ENCODE assay signal across 3 fruit fly cellular contexts in genomic region chr3L:22091339-22091738, dm6.
TF ChIP-seq lines count a peak whose summit lies in the region.

No protein-coding gene starts in this region.

- TF ChIP-seq CTCF in whole organism, embryonic (GFP tag; optimal IDR thresholded peaks at IDR 0.05; lab: Kevin White, UChicago) = no peak

TF ChIP-seq in whole organism, embryonic, 481 proteins besides CTCF, POLR2A, EP300 and RAD21:
- no peak for TF ChIP-seq z (GFP tag; IDR thresholded peaks at IDR 0.05; lab: Robert Waterston, UW)
- TF ChIP-seq Neu2 (GFP tag; optimal IDR thresholded peaks at IDR 0.05; lab: Kevin White, UChicago; ENCODE audit: borderline replicate concordance) = no peak
- TF ChIP-seq sens (GFP tag; lab: Kevin White, UChicago) = peak; percentile 70
- TF ChIP-seq Med (GFP tag; lab: Kevin White, UChicago) = peak; percentile 4

TF ChIP-seq in whole organism, prepupa, 60 proteins besides CTCF, POLR2A, EP300 and RAD21:
- no peak for TF ChIP-seq CG31627 (GFP tag; optimal IDR thresholded peaks at IDR 0.05; lab: Kevin White, UChicago)
- TF ChIP-seq net (GFP tag; optimal IDR thresholded peaks at IDR 0.05; lab: Kevin White, UChicago) = peak; percentile 9
- peak; percentile 33 for TF ChIP-seq Hr4 (GFP tag; optimal IDR thresholded peaks at IDR 0.05; lab: Kevin White, UChicago)
- TF ChIP-seq OdsH (GFP tag; optimal IDR thresholded peaks at IDR 0.05; lab: Kevin White, UChicago) = peak; percentile 17
- peak; percentile 11 for TF ChIP-seq CG4318 (GFP tag; optimal IDR thresholded peaks at IDR 0.05; lab: Kevin White, UChicago)
- TF ChIP-seq Eip75B (GFP tag; optimal IDR thresholded peaks at IDR 0.05; lab: Kevin White, UChicago) = no peak
- peak; percentile 51 for TF ChIP-seq Eip78C (GFP tag; lab: Kevin White, UChicago)
- peak; percentile 39 for TF ChIP-seq CG32006 (GFP tag; optimal IDR thresholded peaks at IDR 0.05; lab: Kevin White, UChicago)
- TF ChIP-seq achi (GFP tag; optimal IDR thresholded peaks at IDR 0.05; lab: Kevin White, UChicago) = peak; percentile 7

TF ChIP-seq in whole organism, pupa, 21 proteins besides CTCF, POLR2A, EP300 and RAD21:
- peak; percentile 34 for TF ChIP-seq CG14655 (GFP tag; optimal IDR thresholded peaks at IDR 0.05; lab: Kevin White, UChicago)
- no peak for TF ChIP-seq CG4496 (GFP tag; IDR thresholded peaks at IDR 0.05; lab: Robert Waterston, UW)
- no peak for TF ChIP-seq CG17806 (tag; optimal IDR thresholded peaks at IDR 0.05; lab: Kevin White, UChicago)
- no peak for TF ChIP-seq Pif1B (GFP tag; optimal IDR thresholded peaks at IDR 0.05; lab: Kevin White, UChicago)
- peak; percentile 6 for TF ChIP-seq CG8159 (tag; optimal IDR thresholded peaks at IDR 0.05; lab: Kevin White, UChicago)
- TF ChIP-seq fd96Ca (GFP tag; IDR thresholded peaks at IDR 0.05; lab: Robert Waterston, UW) = no peak
- no peak for TF ChIP-seq CG13204 (GFP tag; optimal IDR thresholded peaks at IDR 0.05; lab: Kevin White, UChicago)
- TF ChIP-seq D1 (tag; optimal IDR thresholded peaks at IDR 0.05; lab: Kevin White, UChicago) = no peak
- TF ChIP-seq Ets98B (GFP tag; IDR thresholded peaks at IDR 0.05; lab: Robert Waterston, UW) = no peak
- TF ChIP-seq rn (GFP tag; IDR thresholded peaks at IDR 0.05; lab: Robert Waterston, UW) = no peak
